Worm (Caenorhabditis elegans) whole organism, late embryonic: ENCODE measurements around the gene myrf-2.
A peak's percentile ranks its signal among the peaks of the same experiment; 100 is the strongest.

Experiments
- C08G9.2 ChIP-seq: sonication (generic microtip); optimal IDR thresholded peaks from 2 replicates; lab custom pipeline; 2016; ENCODE audit warnings: mild to moderate bottlenecking, missing genetic modification characterization, moderate library complexity, missing compliant biosample characterization
- K02D7.2 ChIP-seq: sonication (generic microtip); optimal IDR thresholded peaks from 2 replicates; lab custom pipeline; 2017; ENCODE audit warnings: mild to moderate bottlenecking, missing genetic modification characterization, missing compliant biosample characterization
- K09A11.1 ChIP-seq: sonication (generic microtip); optimal IDR thresholded peaks from 2 replicates; lab custom pipeline; 2017; ENCODE audit warnings: antibody characterized with exemption, mild to moderate bottlenecking, missing genetic modification characterization, missing compliant biosample characterization; ENCODE audit not compliant: insufficient read depth
- ceh-18 ChIP-seq: sonication (generic microtip); optimal IDR thresholded peaks from 2 replicates; lab custom pipeline; 2016; ENCODE audit warnings: missing genetic modification characterization, missing compliant biosample characterization
- ceh-19 ChIP-seq: fragments of 200-800 bp; sonication (Bioruptor generic); optimal IDR thresholded peaks from 2 replicates; lab custom pipeline; 2018; ENCODE audit warnings: mild to moderate bottlenecking, missing genetic modification characterization, missing compliant biosample characterization
- ceh-22 ChIP-seq: sonication (generic microtip); optimal IDR thresholded peaks from 2 replicates; lab custom pipeline; 2017; ENCODE audit warnings: missing biosample characterization, missing genetic modification characterization
- ceh-30 ChIP-seq: fragments of 150-350 bp; optimal IDR thresholded peaks from 2 replicates; lab custom pipeline; 2014; ENCODE audit warnings: missing biosample characterization, missing genetic modification characterization
- ceh-48 ChIP-seq: sonication (generic microtip); optimal IDR thresholded peaks from 2 replicates; lab custom pipeline; 2016; ENCODE audit warnings: missing genetic modification characterization, inconsistent platforms, missing compliant biosample characterization
- ceh-9 ChIP-seq: sonication (generic microtip); optimal IDR thresholded peaks from 2 replicates; lab custom pipeline; 2016; ENCODE audit warnings: mild to moderate bottlenecking, missing genetic modification characterization, inconsistent platforms, missing compliant biosample characterization
- dmd-4 ChIP-seq: sonication (generic microtip); optimal IDR thresholded peaks from 2 replicates; lab custom pipeline; 2016; ENCODE audit warnings: borderline replicate concordance, missing genetic modification characterization, missing compliant biosample characterization
- elt-2 ChIP-seq: sonication (generic microtip); optimal IDR thresholded peaks from 2 replicates; lab custom pipeline; 2016; ENCODE audit warnings: missing genetic modification reagents, missing genetic modification characterization, missing compliant biosample characterization
- elt-4 ChIP-seq: sonication (generic microtip); optimal IDR thresholded peaks from 2 replicates; lab custom pipeline; 2016; ENCODE audit warnings: missing genetic modification characterization, missing compliant biosample characterization
- fkh-10 ChIP-seq: fragments of 150-350 bp; optimal IDR thresholded peaks from 2 replicates; lab custom pipeline; 2014; ENCODE audit warnings: missing biosample characterization, missing genetic modification reagents, missing genetic modification characterization
- hlh-6 ChIP-seq: sonication (generic microtip); optimal IDR thresholded peaks from 2 replicates; lab custom pipeline; 2016; ENCODE audit warnings: missing genotype, missing genetic modification characterization, missing compliant biosample characterization
- hlh-8 ChIP-seq: sonication (generic microtip); optimal IDR thresholded peaks from 2 replicates; lab custom pipeline; 2016; ENCODE audit warnings: missing genotype, missing genetic modification characterization, missing compliant biosample characterization
- mec-3 ChIP-seq: sonication (generic microtip); optimal IDR thresholded peaks from 2 replicates; lab custom pipeline; 2016; ENCODE audit warnings: borderline replicate concordance, missing genetic modification characterization, missing compliant biosample characterization
- nfya-1 ChIP-seq: sonication (generic microtip); optimal IDR thresholded peaks from 2 replicates; lab custom pipeline; 2017; ENCODE audit warnings: missing genetic modification characterization, mild to moderate bottlenecking, missing compliant biosample characterization, antibody characterized with exemption, moderate library complexity
- nhr-11 ChIP-seq: fragments of 150-350 bp; optimal IDR thresholded peaks from 2 replicates; lab custom pipeline; 2014; ENCODE audit warnings: missing biosample characterization, missing genetic modification characterization
- nhr-232 ChIP-seq: sonication (generic microtip); optimal IDR thresholded peaks from 2 replicates; lab custom pipeline; 2016; ENCODE audit warnings: missing genetic modification characterization, missing compliant biosample characterization
- odd-2 ChIP-seq: sonication (generic microtip); optimal IDR thresholded peaks from 2 replicates; lab custom pipeline; 2017; ENCODE audit warnings: antibody characterized with exemption, mild to moderate bottlenecking, missing genetic modification characterization, missing compliant biosample characterization
- pag-3 ChIP-seq: sonication (generic microtip); optimal IDR thresholded peaks from 2 replicates; lab custom pipeline; 2016; ENCODE audit warnings: missing compliant biosample characterization, missing genetic modification characterization, borderline replicate concordance
- pat-9 ChIP-seq: fragments of 200-800 bp; sonication (Bioruptor generic); optimal IDR thresholded peaks from 2 replicates; lab custom pipeline; 2018; ENCODE audit warnings: mild to moderate bottlenecking, missing genetic modification characterization, moderate library complexity, missing compliant biosample characterization
- pax-1 ChIP-seq: fragments of 150-350 bp; optimal IDR thresholded peaks from 2 replicates; lab custom pipeline; 2014; ENCODE audit warnings: missing biosample characterization, missing genetic modification characterization
- pha-2 ChIP-seq: sonication (generic microtip); optimal IDR thresholded peaks from 2 replicates; lab custom pipeline; 2017; ENCODE audit warnings: mild to moderate bottlenecking, missing genetic modification characterization, missing compliant biosample characterization
- ref-2 ChIP-seq: sonication (generic microtip); optimal IDR thresholded peaks from 2 replicates; lab custom pipeline; 2016; ENCODE audit warnings: missing genetic modification characterization, missing compliant biosample characterization
- rnt-1 ChIP-seq: sonication (generic microtip); optimal IDR thresholded peaks from 2 replicates; lab custom pipeline; 2016; ENCODE audit warnings: missing genetic modification characterization, missing compliant biosample characterization
- sox-4 ChIP-seq: sonication (generic microtip); optimal IDR thresholded peaks from 2 replicates; lab custom pipeline; 2017; ENCODE audit warnings: mild to moderate bottlenecking, missing genetic modification characterization, inconsistent platforms, missing compliant biosample characterization
- syd-9 ChIP-seq: sonication (generic microtip); optimal IDR thresholded peaks from 2 replicates; lab custom pipeline; 2016; ENCODE audit warnings: mild to moderate bottlenecking, missing genetic modification characterization, moderate library complexity, missing compliant biosample characterization
- ttx-3 ChIP-seq: sonication (generic microtip); optimal IDR thresholded peaks from 2 replicates; lab custom pipeline; 2016; ENCODE audit warnings: missing genetic modification reagents, missing genetic modification characterization, missing compliant biosample characterization
- unc-55 ChIP-seq: sonication (generic microtip); optimal IDR thresholded peaks from 2 replicates; lab custom pipeline; 2017; ENCODE audit warnings: missing biosample characterization, missing genetic modification reagents, missing genetic modification characterization

The myrf-2 gene

DNA sequence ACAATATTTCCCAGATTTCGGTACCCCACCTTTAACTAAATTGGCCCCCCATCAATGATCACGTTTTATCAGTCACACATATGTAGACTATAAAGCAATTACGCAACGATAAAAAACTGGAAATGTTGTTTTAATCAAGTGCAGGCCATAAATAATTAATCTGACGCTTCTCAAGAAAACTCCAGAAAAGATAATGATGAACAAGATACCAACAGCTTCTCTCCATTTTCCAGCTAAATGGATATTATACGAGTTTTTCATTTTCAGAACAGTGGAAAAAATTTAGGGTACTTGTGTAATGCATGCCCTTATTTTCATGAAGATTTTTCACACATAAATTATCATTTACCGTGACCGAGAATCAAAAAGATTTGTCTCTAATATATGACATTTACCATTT lies 22.2 kb upstream of the myrf-2 start:
- no peak for TF ChIP-seq ceh-30 (tag; lab: Kevin White, UChicago)
- TF ChIP-seq elt-2: peak; percentile 52

DNA sequence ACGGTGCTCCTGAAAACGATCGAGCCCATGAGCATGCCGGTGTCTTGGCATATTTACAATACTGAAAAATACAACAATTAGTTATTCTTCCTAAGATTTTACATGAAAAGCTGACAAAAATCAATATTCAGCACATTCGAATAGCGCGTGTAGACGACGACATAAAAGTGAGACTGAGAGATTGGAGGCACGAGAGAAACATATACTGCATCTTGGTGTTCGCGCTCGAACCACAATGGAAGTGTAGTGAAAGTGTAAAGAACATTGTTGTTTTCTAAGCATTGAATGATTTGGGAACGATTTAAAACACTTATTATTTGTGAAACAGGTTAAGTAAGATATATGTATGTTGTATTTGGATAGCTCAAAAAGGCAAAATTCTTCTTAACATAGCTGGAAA lies 21.3 kb upstream of the myrf-2 start, which contains the start of gene F44A6.4:
TSS of gene F44A6.4 (minus strand) at position 67 of the 400 bp plus-strand sequence.
- TF ChIP-seq hlh-6 (tag; lab: Kevin White, UChicago): no peak
- TF ChIP-seq ceh-48 (tag; lab: Kevin White, UChicago): peak; percentile 36
- TF ChIP-seq, all 69 proteins: peak for 1

DNA sequence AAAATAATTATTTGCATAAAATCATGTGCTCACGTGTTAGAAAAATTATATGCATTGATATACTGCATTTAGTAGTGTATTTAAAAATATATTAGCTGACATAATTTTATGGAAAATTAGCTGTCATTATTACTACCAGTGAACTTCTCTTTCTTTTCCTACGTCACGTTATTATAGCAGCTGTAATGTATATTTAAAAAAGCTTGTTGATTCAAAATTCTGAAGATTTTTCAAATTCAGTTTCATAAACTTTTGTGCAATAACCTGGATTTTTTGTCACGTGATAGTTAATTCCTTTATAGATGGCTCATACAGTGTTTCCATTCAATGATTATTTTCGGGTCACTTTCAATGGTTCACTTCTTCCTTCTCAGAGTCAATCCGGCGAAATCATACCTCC lies 18.3 kb upstream of the myrf-2 start, which contains the start of gene F44A6.3:
TSS of gene F44A6.3 (plus strand) at position 301 of the 400 bp plus-strand sequence.
- TF ChIP-seq mec-3 (tag; lab: Kevin White, UChicago): no peak
- no peak for TF ChIP-seq ceh-22 (tag; lab: Kevin White, UChicago)
- TF ChIP-seq nfya-1 (tag; lab: Kevin White, UChicago): no peak
- TF ChIP-seq ttx-3 (tag; lab: Kevin White, UChicago): no peak
- TF ChIP-seq C08G9.2: no peak
- TF ChIP-seq K02D7.2 (tag; lab: Kevin White, UChicago): no peak
- TF ChIP-seq pag-3: no peak
- no peak for TF ChIP-seq pha-2
- TF ChIP-seq nhr-232 (tag; lab: Kevin White, UChicago): no peak
- TF ChIP-seq K09A11.1 (tag; lab: Kevin White, UChicago): no peak
- TF ChIP-seq ceh-48 (tag; lab: Kevin White, UChicago): no peak

DNA sequence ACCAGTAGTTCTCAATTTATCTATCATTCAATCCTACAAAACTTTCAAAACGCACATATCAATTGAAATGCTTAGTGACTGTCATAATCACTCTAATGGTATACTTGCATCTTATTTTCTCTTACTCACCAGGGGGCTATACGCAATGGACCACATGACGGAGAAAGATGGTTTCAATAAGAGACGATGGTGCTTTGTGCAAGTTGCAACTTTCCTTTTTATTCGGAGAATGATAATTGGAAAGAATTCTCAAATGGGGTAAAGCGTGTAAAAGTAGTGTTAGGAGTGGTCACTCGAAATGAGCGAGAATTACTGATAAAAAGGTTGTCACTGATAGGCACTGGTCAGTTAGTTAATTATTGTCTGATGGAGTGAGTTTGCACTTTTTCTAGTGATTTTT lies 14.3 kb upstream of the myrf-2 start:
- no peak for TF ChIP-seq odd-2 (tag; lab: Kevin White, UChicago)
- peak; percentile 27 for TF ChIP-seq elt-2
- no peak for TF ChIP-seq syd-9 (tag; lab: Kevin White, UChicago)
- no peak for TF ChIP-seq pax-1
- TF ChIP-seq ceh-18 (tag; lab: Kevin White, UChicago): no peak

DNA sequence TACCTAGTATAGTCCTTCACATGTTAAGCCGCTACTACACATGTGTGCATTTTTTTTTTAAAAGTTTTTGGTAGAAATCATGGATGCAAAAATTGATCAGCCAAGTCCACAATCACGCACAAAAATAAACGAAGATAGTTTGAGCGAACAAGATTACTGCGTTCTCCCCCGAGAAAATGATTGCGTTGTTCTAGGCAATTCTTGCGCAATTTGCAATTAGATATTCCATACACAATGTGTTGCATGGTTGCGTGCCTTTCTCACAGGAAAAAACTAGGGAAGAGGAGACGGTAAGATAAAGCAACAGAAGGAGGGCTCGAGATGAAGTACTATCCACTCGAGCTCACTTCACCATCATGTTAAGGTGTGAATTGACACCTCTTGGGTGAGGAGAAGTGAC lies 11.8 kb upstream of the myrf-2 start:
- TF ChIP-seq K09A11.1 (tag; lab: Kevin White, UChicago) (no peak), nhr-11 (no peak), elt-2 (peak; percentile 8), hlh-8 (tag; lab: Kevin White, UChicago) (no peak), rnt-1 (no peak), K02D7.2 (tag; lab: Kevin White, UChicago) (no peak), dmd-4 (tag; lab: Kevin White, UChicago) (no peak), fkh-10 (GFP tag; lab: Kevin White, UChicago) (no peak), ref-2 (peak; percentile 22)

DNA sequence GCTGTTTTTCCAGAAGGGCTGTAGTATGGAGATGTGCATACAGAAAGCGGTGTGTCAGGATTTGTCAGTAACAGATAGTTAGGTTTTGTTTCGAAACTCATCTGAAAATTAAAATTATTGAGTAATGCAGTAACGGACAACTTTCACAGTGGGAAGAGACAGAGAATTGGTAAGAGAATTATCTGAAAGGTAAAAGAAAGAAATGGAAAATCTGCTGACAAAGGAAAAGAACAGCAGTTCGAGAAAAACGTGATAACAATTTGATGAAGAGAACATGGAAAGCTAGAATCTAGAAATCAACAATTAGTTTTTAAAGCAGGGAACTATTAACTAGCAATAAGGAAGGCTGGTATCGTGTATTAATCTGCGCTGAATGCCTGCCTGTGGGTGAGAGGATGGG lies 11.1 kb upstream of the myrf-2 start, which contains the start of gene sex-1:
TSS of gene sex-1 (minus strand) at position 101 of the 400 bp plus-strand sequence.
- TF ChIP-seq unc-55 (GFP tag; lab: Kevin White, UChicago) (no peak), ceh-19 (GFP tag; lab: Kevin White, UChicago) (no peak), pat-9 (tag; lab: Kevin White, UChicago) (no peak), K02D7.2 (tag; lab: Kevin White, UChicago) (no peak), ceh-22 (tag; lab: Kevin White, UChicago) (no peak), elt-4 (no peak), sox-4 (no peak), ceh-9 (tag; lab: Kevin White, UChicago) (no peak)
